Worm (Caenorhabditis elegans): ENCODE results near the gene str-262.

- TF ChIP-seq W03F9.2 (tag; optimal IDR thresholded peaks at IDR 0.05), result no peak
- TF ChIP-seq dao-5 (tag; optimal IDR thresholded peaks at IDR 0.05), result no peak
Measured at ce11 chrV:764732-765131, 12.2 kb upstream of the str-262 start, which contains the start of gene str-238.
